Worm (Caenorhabditis elegans): ENCODE measurements around the gene ZK899.3.

Gene ZK899.3

ce11 chrX:9417948-9418347 is 35.0 kb upstream of the ZK899.3 start:
- no peak for TF ChIP-seq K02D7.2 (tag; optimal IDR thresholded peaks at IDR 0.05)
- TF ChIP-seq hlh-30 (tag; optimal IDR thresholded peaks at IDR 0.05; ENCODE audit: insufficient read depth): no peak
- no peak for TF ChIP-seq T23F11.4 (GFP tag; optimal IDR thresholded peaks at IDR 0.05)

- TF ChIP-seq dmd-4 (tag; optimal IDR thresholded peaks at IDR 0.05; ENCODE audit: borderline replicate concordance) (no peak), elt-2 (tag; optimal IDR thresholded peaks at IDR 0.05) (peak; percentile 67), pag-3 (tag; optimal IDR thresholded peaks at IDR 0.05; ENCODE audit: borderline replicate concordance) (no peak)
Measured at ce11 chrX:9428059-9428458, 24.9 kb upstream of the ZK899.3 start, which contains the start of gene B0272.4. Gene B0272.4, plus strand, starts transcription at chrX:9428431.

- TF ChIP-seq C38D4.7 (GFP tag; optimal IDR thresholded peaks at IDR 0.05) (no peak), rnt-1 (tag; optimal IDR thresholded peaks at IDR 0.05) (no peak), elt-2 (tag; optimal IDR thresholded peaks at IDR 0.05) (peak; percentile 37), dve-1 (tag; optimal IDR thresholded peaks at IDR 0.05) (no peak), nhr-11 (tag; optimal IDR thresholded peaks at IDR 0.05) (no peak)
Measured at ce11 chrX:9431002-9431482, 21.9 kb upstream of the ZK899.3 start, which contains the start of gene B0272.3. Gene B0272.3, plus strand, starts transcription at chrX:9431432.

ce11 chrX:9436843-9437312 is 16.1 kb upstream of the ZK899.3 start, which contains the start of gene tbb-4:
Gene tbb-4, minus strand, starts transcription at chrX:9436893.
- TF ChIP-seq hlh-30 (tag; optimal IDR thresholded peaks at IDR 0.05; ENCODE audit: insufficient read depth) (no peak), pat-9 (tag; optimal IDR thresholded peaks at IDR 0.05) (no peak), unc-3 (GFP tag; conservative IDR thresholded peaks at IDR 0.05) (no peak), unc-3 (tag; optimal IDR thresholded peaks at IDR 0.05) (no peak), pqm-1 (tag; optimal IDR thresholded peaks at IDR 0.05) (no peak), dve-1 (tag; optimal IDR thresholded peaks at IDR 0.05) (no peak), ceh-48 (tag; optimal IDR thresholded peaks at IDR 0.05) (no peak), npax-4 (tag; optimal IDR thresholded peaks at IDR 0.05) (no peak), pros-1 (tag; optimal IDR thresholded peaks at IDR 0.05) (no peak), ceh-19 (GFP tag; optimal IDR thresholded peaks at IDR 0.05) (no peak), sox-4 (tag; optimal IDR thresholded peaks at IDR 0.05) (no peak), ceh-34 (tag; optimal IDR thresholded peaks at IDR 0.05) (no peak), ama-1 (optimal IDR thresholded peaks at IDR 0.05) (no peak)

DNA sequence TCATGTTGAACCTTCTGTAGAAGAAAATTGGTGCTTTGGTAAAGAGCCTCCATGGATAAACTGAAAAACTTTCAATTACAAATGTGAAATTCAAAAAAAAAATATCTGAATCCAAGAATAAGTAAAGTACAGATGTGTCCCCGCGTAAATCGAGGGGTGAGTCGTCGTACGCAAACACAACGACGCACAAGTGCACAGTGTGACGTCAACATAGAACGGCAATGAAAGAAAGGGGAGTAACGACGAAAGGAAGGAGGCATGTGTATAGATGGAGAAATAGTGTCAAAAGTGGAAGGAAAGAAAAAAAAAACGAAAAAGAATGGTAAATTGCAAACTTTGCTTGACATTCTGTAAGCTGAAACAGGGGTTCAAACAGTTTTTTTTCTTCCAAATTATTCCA is 11.4 kb upstream of the ZK899.3 start, which contains the start of gene memb-1:
TSS of gene memb-1 (minus strand) at position 60 of the 400 bp plus-strand sequence.
- TF ChIP-seq sdc-2 (tag; optimal IDR thresholded peaks at IDR 0.05) (peak; percentile 67), ceh-34 (tag; optimal IDR thresholded peaks at IDR 0.05) (peak; percentile 7), ceh-31 (tag; optimal IDR thresholded peaks at IDR 0.05) (peak; percentile 63), ceh-14 (tag; optimal IDR thresholded peaks at IDR 0.05) (peak; percentile 2), elt-2 (tag; optimal IDR thresholded peaks at IDR 0.05) (peak; percentile 30), ceh-30 (tag; optimal IDR thresholded peaks at IDR 0.05) (no peak), unc-42 (tag; optimal IDR thresholded peaks at IDR 0.05) (peak; percentile 42), ttx-3 (tag; optimal IDR thresholded peaks at IDR 0.05) (no peak), C08G9.2 (tag; optimal IDR thresholded peaks at IDR 0.05) (peak; percentile 47), tbx-2 (tag; optimal IDR thresholded peaks at IDR 0.05) (peak; percentile 29), ceh-18 (tag; optimal IDR thresholded peaks at IDR 0.05) (no peak), ref-2 (tag; optimal IDR thresholded peaks at IDR 0.05) (peak; percentile 21)

DNA sequence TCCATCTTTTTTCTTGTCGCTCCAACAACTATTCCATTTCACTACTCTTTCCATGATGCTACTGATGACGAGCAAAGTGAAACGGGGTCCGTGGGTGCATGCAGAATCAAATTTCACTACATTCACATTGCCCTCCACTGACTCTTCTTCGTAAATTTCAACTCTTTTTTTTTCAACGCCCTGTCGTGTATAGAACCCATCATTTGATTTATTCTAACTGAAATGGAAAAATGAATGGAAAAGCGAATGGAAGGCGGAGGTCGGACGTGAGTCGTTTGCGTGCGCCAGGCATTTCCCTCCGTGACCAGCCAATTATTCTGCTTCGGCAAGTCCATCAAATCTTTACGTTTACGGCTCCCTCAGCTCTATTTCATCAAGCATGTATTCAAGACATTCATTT is 9.1 kb upstream of the ZK899.3 start:
- TF ChIP-seq unc-42 (tag; optimal IDR thresholded peaks at IDR 0.05): peak; percentile 57
- TF ChIP-seq elt-4 (tag; optimal IDR thresholded peaks at IDR 0.05): no peak

All from whole organism, late embryonic.